Worm (Caenorhabditis elegans): ENCODE measurements around the gene oma-1.

ce11 chrIV:8921166-8921565 lies 32.4 kb downstream of the oma-1 start:
- TF ChIP-seq ref-1 (GFP tag; conservative IDR thresholded peaks at IDR 0.05), result no peak
- TF ChIP-seq flt-1 (GFP tag; IDR thresholded peaks at IDR 0.05), result no peak
- TF ChIP-seq T22C8.4 (GFP tag; IDR thresholded peaks at IDR 0.05), result no peak
